Fruit fly (Drosophila melanogaster): ENCODE measurements around the gene P5cr.
A peak's percentile ranks its signal among the peaks of the same experiment; 100 is the strongest.

P5cr gene

DNA sequence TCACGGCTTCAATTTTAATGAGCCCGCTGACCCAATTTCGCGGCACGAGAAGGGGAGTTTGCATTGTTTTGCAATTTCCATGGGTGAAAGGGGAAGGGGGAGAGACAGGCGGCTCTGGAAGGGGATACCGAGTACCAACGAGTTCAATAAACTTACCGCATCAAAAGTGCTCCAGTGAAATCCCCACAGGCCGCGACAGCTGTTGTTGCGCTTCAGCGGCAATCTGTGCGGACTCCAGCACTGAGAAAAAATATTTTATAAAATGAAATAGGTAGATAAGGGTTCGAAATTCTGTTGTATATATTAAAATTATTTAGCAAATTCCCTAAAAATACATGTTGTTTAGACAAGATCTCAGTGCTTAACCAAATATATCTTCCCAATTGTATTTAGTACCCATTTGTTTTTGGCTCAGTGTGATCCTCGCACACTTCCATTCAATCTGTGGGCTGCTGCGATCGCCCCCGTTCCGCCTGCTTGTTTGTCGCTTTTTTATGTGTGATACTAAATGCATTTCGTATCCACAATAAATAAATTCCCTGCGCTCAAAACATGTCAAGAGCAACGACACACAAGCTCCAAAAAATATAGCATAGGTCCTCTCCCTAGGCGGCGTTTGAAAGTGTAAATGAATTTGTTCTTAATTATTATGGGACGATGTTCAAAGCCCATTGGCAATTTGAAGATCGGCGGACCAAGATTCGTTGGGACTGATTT, 33.0 kb upstream of the P5cr start (continued):
- TF ChIP-seq CG4328 (GFP tag; optimal IDR thresholded peaks at IDR 0.05), result peak; percentile 22
- TF ChIP-seq CG1647 (GFP tag; optimal IDR thresholded peaks at IDR 0.05), result no peak
- peak; percentile 89 for TF ChIP-seq gem (tag; optimal IDR thresholded peaks at IDR 0.05)
- peak; percentile 86 for TF ChIP-seq CG17829 (tag; optimal IDR thresholded peaks at IDR 0.05)
- TF ChIP-seq Adf1 (GFP tag; IDR thresholded peaks at IDR 0.05), result no peak
- TF ChIP-seq Nf-YA (GFP tag; IDR thresholded peaks at IDR 0.05), result peak; percentile 51; the same call in 1 of the 2 replicates
- TF ChIP-seq CG13296 (GFP tag; optimal IDR thresholded peaks at IDR 0.05), result no peak
- TF ChIP-seq CG12391 (tag; optimal IDR thresholded peaks at IDR 0.05), result peak; percentile 86
- TF ChIP-seq CG32532 (GFP tag; IDR thresholded peaks at IDR 0.05), result peak; percentile 25; the same call in 1 of the 2 replicates
- peak; percentile 69 for TF ChIP-seq CG7556 (GFP tag; optimal IDR thresholded peaks at IDR 0.05)
- no peak for TF ChIP-seq fu2 (GFP tag; optimal IDR thresholded peaks at IDR 0.05)
- TF ChIP-seq CG10321 (GFP tag; IDR thresholded peaks at IDR 0.05), result peak; percentile 56; the same call in 1 of the 2 replicates
- TF ChIP-seq Eip74EF (GFP tag; optimal IDR thresholded peaks at IDR 0.05), result peak in 1 of 2 experiments; percentile 73
- peak; percentile 69 for TF ChIP-seq kah (GFP tag; optimal IDR thresholded peaks at IDR 0.05)
- TF ChIP-seq prd (optimal IDR thresholded peaks at IDR 0.05), result no peak
- peak; percentile 88 for TF ChIP-seq prd (GFP tag; IDR thresholded peaks at IDR 0.05)
- TF ChIP-seq nerfin-1 (tag; optimal IDR thresholded peaks at IDR 0.05), result peak; percentile 80
- peak; percentile 55 for TF ChIP-seq CG10654 (GFP tag; optimal IDR thresholded peaks at IDR 0.05)
- TF ChIP-seq ase (GFP tag; IDR thresholded peaks at IDR 0.05), result peak; percentile 88
- TF ChIP-seq amos (GFP tag; IDR thresholded peaks at IDR 0.05; ENCODE audit: partially characterized antibody), result no peak
- peak; percentile 39 for TF ChIP-seq CG4617 (GFP tag; optimal IDR thresholded peaks at IDR 0.05; ENCODE audit: borderline replicate concordance)
- TF ChIP-seq CG8944 (GFP tag; optimal IDR thresholded peaks at IDR 0.05), result peak; percentile 53
- TF ChIP-seq kni (GFP tag; optimal IDR thresholded peaks at IDR 0.05), result no peak
- TF ChIP-seq Ets65A (GFP tag), result peak; percentile 95
- peak; percentile 50 for TF ChIP-seq org-1 (GFP tag; optimal IDR thresholded peaks at IDR 0.05)
- peak; percentile 49 for TF ChIP-seq TFAM (GFP tag; optimal IDR thresholded peaks at IDR 0.05)
- TF ChIP-seq Drgx (GFP tag; IDR thresholded peaks at IDR 0.05), result peak; percentile 88
- TF ChIP-seq CG7987 (GFP tag; optimal IDR thresholded peaks at IDR 0.05), result no peak
- peak; percentile 79 for TF ChIP-seq wor (GFP tag; IDR thresholded peaks at IDR 0.05)
- peak; percentile 68 for TF ChIP-seq CG14050 (GFP tag; IDR thresholded peaks at IDR 0.05)
- TF ChIP-seq Sry-δ (GFP tag; optimal IDR thresholded peaks at IDR 0.05), result peak; percentile 21
- peak; percentile 77 for TF ChIP-seq peb (GFP tag; IDR thresholded peaks at IDR 0.05)
- peak; percentile 63 for TF ChIP-seq CG12942 (GFP tag; optimal IDR thresholded peaks at IDR 0.05)
- TF ChIP-seq Dip2 (GFP tag; IDR thresholded peaks at IDR 0.05), result no peak
- TF ChIP-seq Rfx (GFP tag; IDR thresholded peaks at IDR 0.05), result peak; percentile 35; the same call in 1 of the 2 replicates
- peak; percentile 85 for TF ChIP-seq CG8388 (GFP tag; optimal IDR thresholded peaks at IDR 0.05)
- TF ChIP-seq sna (GFP tag; IDR thresholded peaks at IDR 0.05; ENCODE audit: partially characterized antibody), result no peak
- peak; percentile 85 for TF ChIP-seq stc (GFP tag; IDR thresholded peaks at IDR 0.05)
- peak; percentile 27 for TF ChIP-seq Bdp1 (GFP tag; optimal IDR thresholded peaks at IDR 0.05)
- peak; percentile 40 for TF ChIP-seq Atf3 (GFP tag; optimal IDR thresholded peaks at IDR 0.05)
- peak; percentile 81 for TF ChIP-seq CoRest (tag; optimal IDR thresholded peaks at IDR 0.05)
- TF ChIP-seq klu (GFP tag; IDR thresholded peaks at IDR 0.05), result 0 out of 2 replicates have a peak, but pooled peaks have one; percentile 38
- TF ChIP-seq bigmax (GFP tag; optimal IDR thresholded peaks at IDR 0.05), result no peak
- peak; percentile 22 for TF ChIP-seq psq (GFP tag; optimal IDR thresholded peaks at IDR 0.05)
- TF ChIP-seq ranshi (GFP tag; IDR thresholded peaks at IDR 0.05), result peak; percentile 79; the same call in 1 of the 2 replicates
- TF ChIP-seq chif (GFP tag; optimal IDR thresholded peaks at IDR 0.05), result peak; percentile 48 to 78
- peak; percentile 86 for TF ChIP-seq sens-2 (GFP tag; IDR thresholded peaks at IDR 0.05)
- TF ChIP-seq Hsf (GFP tag; optimal IDR thresholded peaks at IDR 0.05), result peak; percentile 70
- TF ChIP-seq Oaz (GFP tag; IDR thresholded peaks at IDR 0.05), result no peak
- peak; percentile 60; the same call in 1 of the 3 replicates for TF ChIP-seq CG3726 (GFP tag; IDR thresholded peaks at IDR 0.05)
